Worm (Caenorhabditis elegans): ENCODE results near the gene srsx-2.

DNA sequence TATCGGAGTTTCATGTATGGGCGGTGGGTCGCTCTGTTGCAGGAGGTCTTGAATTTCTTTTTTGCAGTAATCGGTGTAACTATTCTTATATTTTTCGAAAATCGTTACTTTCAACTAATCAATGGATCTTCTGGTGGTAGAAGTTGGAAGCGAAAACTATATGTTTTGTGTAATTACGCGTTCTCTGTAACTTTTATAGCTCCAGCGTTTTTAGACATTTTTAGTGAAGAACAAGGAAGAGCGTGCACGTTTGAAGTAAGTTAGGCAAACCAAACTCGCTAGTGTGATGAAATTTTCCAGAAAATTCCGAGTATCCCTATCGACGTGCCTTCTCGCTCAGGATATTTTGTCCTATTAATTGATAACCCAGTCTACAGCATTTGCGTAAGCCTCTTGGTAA is 1.2 kb upstream of the srsx-2 start, which contains the start of gene srh-154:
- TF ChIP-seq egl-27 (tag; optimal IDR thresholded peaks at IDR 0.05) (no peak), rnt-1 (tag; optimal IDR thresholded peaks at IDR 0.05) (no peak), ces-1 (GFP tag; optimal IDR thresholded peaks at IDR 0.05) (no peak), fkh-10 (GFP tag; optimal IDR thresholded peaks at IDR 0.05) (no peak), hlh-4 (tag; optimal IDR thresholded peaks at IDR 0.05) (no peak), skn-1 (tag; optimal IDR thresholded peaks at IDR 0.05) (no peak), aly-2 (tag; optimal IDR thresholded peaks at IDR 0.05) (no peak), ceh-88 (GFP tag; IDR thresholded peaks at IDR 0.05) (no peak), unc-130 (tag; optimal IDR thresholded peaks at IDR 0.05) (no peak), snpc-4 (tag; optimal IDR thresholded peaks at IDR 0.05) (no peak), aha-1 (tag; optimal IDR thresholded peaks at IDR 0.05) (no peak), lin-15B (tag; optimal IDR thresholded peaks at IDR 0.05) (no peak), hpl-2 (GFP tag; optimal IDR thresholded peaks at IDR 0.05) (no peak), nhr-28 (tag; optimal IDR thresholded peaks at IDR 0.05) (no peak)

All from whole organism, L1 larva.